Worm (Caenorhabditis elegans) whole organism, L1 larva: Measurements from ENCODE around the gene T10F2.2.
A peak's percentile ranks its signal among the peaks of the same experiment; 100 is the strongest.

Experiments used
- C16A3.4 ChIP-seq: fragments of 150-350 bp; optimal IDR thresholded peaks from 2 replicates; lab custom pipeline; 2014; ENCODE audit warnings: missing biosample characterization, missing genetic modification characterization
- Y116A8C.19 ChIP-seq: sonication (generic microtip); optimal IDR thresholded peaks from 2 replicates; lab custom pipeline; 2016; ENCODE audit warnings: missing compliant biosample characterization, missing genetic modification characterization, borderline replicate concordance
- blmp-1 ChIP-seq: fragments of 150-350 bp; optimal IDR thresholded peaks from 2 replicates; lab custom pipeline; 2014; ENCODE audit warnings: missing biosample characterization, missing genetic modification characterization
- ceh-63 ChIP-seq: fragments of 200-800 bp; sonication (Bioruptor generic); optimal IDR thresholded peaks from 2 replicates; lab custom pipeline; 2018; ENCODE audit warnings: mild to moderate bottlenecking, missing genetic modification characterization, missing compliant biosample characterization
- ceh-82 ChIP-seq, 3 experiments: fragments of 150-350 bp in 1 of 3; sonication (generic microtip) in 2 of 3; optimal IDR thresholded peaks; 2 replicates each; lab custom pipeline; 2014 to 2017; ENCODE audit warnings: missing biosample characterization in 3 of 3, missing genetic modification characterization in 3 of 3
- ceh-88 ChIP-seq: fragments of 200-800 bp; sonication (Bioruptor generic); IDR thresholded peaks from 2 replicates; pipeline ENCODE4 v1.3.6; 2022; ENCODE audit warnings: missing genetic modification characterization, missing compliant biosample characterization
- ces-1 ChIP-seq: fragments of 150-350 bp; optimal IDR thresholded peaks from 2 replicates; lab custom pipeline; 2014; ENCODE audit warnings: missing biosample characterization, missing genetic modification reagents, missing genetic modification characterization
- dsc-1 ChIP-seq: sonication (generic microtip); optimal IDR thresholded peaks from 2 replicates; lab custom pipeline; 2016; ENCODE audit warnings: mild to moderate bottlenecking, missing genetic modification characterization, missing compliant biosample characterization
- efl-1 ChIP-seq, 4 experiments: fragments of 150-350 bp; optimal IDR thresholded peaks in 3 of 4; peaks in 1 of 4; 1 replicate in 1 of 4; 2 replicates in 3 of 4; lab custom pipeline; 2014; ENCODE audit warnings: missing biosample characterization in 2 of 4, missing genetic modification characterization in 2 of 4, missing genetic modification reagents in 2 of 4
- efl-3 ChIP-seq: fragments of 200-800 bp; sonication (Bioruptor generic); optimal IDR thresholded peaks from 2 replicates; lab custom pipeline; 2018; ENCODE audit warnings: mild to moderate bottlenecking, missing genetic modification characterization, missing compliant biosample characterization
- egl-13 ChIP-seq: sonication (generic microtip); optimal IDR thresholded peaks from 2 replicates; lab custom pipeline; 2016; ENCODE audit warnings: missing genotype, missing genetic modification reagents, missing genetic modification characterization, missing compliant biosample characterization
- egl-27 ChIP-seq, 2 experiments: fragments of 150-350 bp in 1 of 2; sonication (generic microtip); optimal IDR thresholded peaks; 3 replicates each; lab custom pipeline; 2017 to 2018; ENCODE audit warnings: missing biosample characterization in 2 of 2, missing genetic modification characterization in 2 of 2, missing genetic modification reagents in 2 of 2
- elt-2 ChIP-seq: sonication (generic microtip); optimal IDR thresholded peaks from 2 replicates; lab custom pipeline; 2016; ENCODE audit warnings: missing genetic modification characterization, mild to moderate bottlenecking, inconsistent platforms, missing compliant biosample characterization, missing genetic modification reagents
- elt-3 ChIP-seq, 6 experiments: fragments of 150-350 bp in 1 of 6; sonication (generic microtip); optimal IDR thresholded peaks; 2 replicates each; lab custom pipeline; 2017 to 2018; ENCODE audit warnings: missing biosample characterization in 6 of 6, missing genetic modification characterization in 6 of 6, inconsistent platforms in 1 of 6
- fkh-10 ChIP-seq: sonication (generic microtip); optimal IDR thresholded peaks from 2 replicates; lab custom pipeline; 2017; ENCODE audit warnings: missing biosample characterization, missing genetic modification reagents, missing genetic modification characterization
- grh-1 ChIP-seq: fragments of 200-800 bp; sonication (Bioruptor generic); IDR thresholded peaks from 2 replicates; pipeline ENCODE4 v1.3.6; 2022; ENCODE audit warnings: missing genetic modification reagents, missing genetic modification characterization, missing compliant biosample characterization
- hpl-2 ChIP-seq: fragments of 150-350 bp; optimal IDR thresholded peaks from 2 replicates; lab custom pipeline; 2014; ENCODE audit warnings: missing biosample characterization, missing genetic modification reagents, missing genetic modification characterization
- isw-1 ChIP-seq: fragments of 200-800 bp; sonication (Bioruptor generic); IDR thresholded peaks from 2 replicates; pipeline ENCODE4 v1.3.6; 2022; ENCODE audit warnings: missing genetic modification characterization, missing compliant biosample characterization
- lin-14 ChIP-seq: fragments of 200-800 bp; sonication (Bioruptor generic); optimal IDR thresholded peaks from 2 replicates; lab custom pipeline; 2018; ENCODE audit warnings: mild to moderate bottlenecking, missing genetic modification characterization, moderate library complexity, missing compliant biosample characterization
- lin-35 ChIP-seq, 2 experiments: fragments of 150-350 bp; optimal IDR thresholded peaks; 2 replicates each; lab custom pipeline; 2014; ENCODE audit warnings: missing biosample characterization in 2 of 2, missing genetic modification characterization in 2 of 2, missing genetic modification reagents in 2 of 2
- lin-39 ChIP-seq: fragments of 150-350 bp; optimal IDR thresholded peaks from 2 replicates; lab custom pipeline; 2014; ENCODE audit warnings: missing biosample characterization, missing genetic modification reagents, missing genetic modification characterization
- lir-3 ChIP-seq: sonication (generic microtip); optimal IDR thresholded peaks from 2 replicates; lab custom pipeline; 2016; ENCODE audit warnings: mild to moderate bottlenecking, missing genetic modification characterization, moderate library complexity, missing compliant biosample characterization; ENCODE audit not compliant: poor library complexity
- lsy-2 ChIP-seq, 2 experiments: fragments of 150-350 bp; optimal IDR thresholded peaks; 2 replicates each; lab custom pipeline; 2014; ENCODE audit warnings: missing biosample characterization in 2 of 2, missing genetic modification characterization in 2 of 2
- mdl-1 ChIP-seq, 2 experiments: fragments of 150-350 bp; optimal IDR thresholded peaks; 2 replicates each; lab custom pipeline; 2014 to 2017; ENCODE audit warnings: missing biosample characterization in 2 of 2, missing genetic modification characterization in 2 of 2, inconsistent platforms in 1 of 2
- mep-1 ChIP-seq: fragments of 150-350 bp; optimal IDR thresholded peaks from 2 replicates; lab custom pipeline; 2014; ENCODE audit warnings: missing biosample characterization, missing genetic modification characterization
- nhr-12 ChIP-seq: sonication (generic microtip); optimal IDR thresholded peaks from 2 replicates; lab custom pipeline; 2017; ENCODE audit warnings: missing biosample characterization, missing genetic modification characterization
- nhr-20 ChIP-seq: sonication (generic microtip); optimal IDR thresholded peaks from 2 replicates; lab custom pipeline; 2016; ENCODE audit warnings: mild to moderate bottlenecking, missing genetic modification characterization, missing compliant biosample characterization
- nhr-237 ChIP-seq: fragments of 150-350 bp; optimal IDR thresholded peaks from 2 replicates; lab custom pipeline; 2014; ENCODE audit warnings: missing biosample characterization, missing genetic modification characterization
- nhr-28 ChIP-seq: fragments of 150-350 bp; optimal IDR thresholded peaks from 2 replicates; lab custom pipeline; 2014; ENCODE audit warnings: missing biosample characterization, missing genetic modification characterization
- nhr-71 ChIP-seq: sonication (generic microtip); optimal IDR thresholded peaks from 2 replicates; lab custom pipeline; 2016; ENCODE audit warnings: mild to moderate bottlenecking, missing genetic modification characterization, moderate library complexity, missing compliant biosample characterization
- nhr-76 ChIP-seq: sonication (generic microtip); optimal IDR thresholded peaks from 2 replicates; lab custom pipeline; 2017; ENCODE audit warnings: missing biosample characterization, missing genetic modification characterization
- nhr-84 ChIP-seq: sonication (generic microtip); optimal IDR thresholded peaks from 2 replicates; lab custom pipeline; 2017; ENCODE audit warnings: missing biosample characterization, missing genetic modification characterization
- nhr-85 ChIP-seq: sonication (generic microtip); peaks from one replicate; lab custom pipeline; 2016; ENCODE audit warnings: missing genetic modification characterization, inconsistent platforms, missing compliant biosample characterization
- nhr-90 ChIP-seq: sonication (generic microtip); optimal IDR thresholded peaks from 2 replicates; lab custom pipeline; 2016; ENCODE audit warnings: mild to moderate bottlenecking, missing genetic modification characterization, missing compliant biosample characterization; ENCODE audit not compliant: poor library complexity
- pag-3 ChIP-seq: sonication (generic microtip); optimal IDR thresholded peaks from 2 replicates; lab custom pipeline; 2017; ENCODE audit warnings: missing genetic modification characterization, mild to moderate bottlenecking, missing compliant biosample characterization, antibody characterized with exemption, borderline replicate concordance; ENCODE audit not compliant: insufficient read depth
- pax-3 ChIP-seq: fragments of 200-800 bp; sonication (Bioruptor generic); optimal IDR thresholded peaks from 2 replicates; lab custom pipeline; 2018; ENCODE audit warnings: mild to moderate bottlenecking, missing genetic modification characterization, moderate library complexity, missing compliant biosample characterization
- rnt-1 ChIP-seq: sonication (generic microtip); optimal IDR thresholded peaks from 2 replicates; lab custom pipeline; 2016; ENCODE audit warnings: mild to moderate bottlenecking, missing genetic modification characterization, moderate library complexity, missing compliant biosample characterization
- snu-23 ChIP-seq: sonication (generic microtip); optimal IDR thresholded peaks from 2 replicates; lab custom pipeline; 2016; ENCODE audit warnings: missing genetic modification characterization, missing compliant biosample characterization
- swsn-7 ChIP-seq: sonication (generic microtip); optimal IDR thresholded peaks from 2 replicates; lab custom pipeline; 2016; ENCODE audit warnings: missing genetic modification characterization, missing compliant biosample characterization
- tbx-2 ChIP-seq: sonication (generic microtip); optimal IDR thresholded peaks from 2 replicates; lab custom pipeline; 2016; ENCODE audit warnings: missing genetic modification characterization, missing compliant biosample characterization
- tlp-1 ChIP-seq: fragments of 150-350 bp; optimal IDR thresholded peaks from 2 replicates; lab custom pipeline; 2014; ENCODE audit warnings: missing biosample characterization, missing genetic modification characterization
- unc-130 ChIP-seq: fragments of 150-350 bp; optimal IDR thresholded peaks from 2 replicates; lab custom pipeline; 2017; ENCODE audit warnings: missing biosample characterization, missing genetic modification characterization, inconsistent platforms
- unc-86 ChIP-seq: sonication (generic microtip); optimal IDR thresholded peaks from 2 replicates; lab custom pipeline; 2016; ENCODE audit warnings: missing genetic modification characterization, missing compliant biosample characterization
- unc-98 ChIP-seq: fragments of 200-800 bp; sonication (Bioruptor generic); IDR thresholded peaks from 2 replicates; pipeline ENCODE4 v1.3.6; 2022; ENCODE audit warnings: missing genetic modification characterization, missing compliant biosample characterization
- xbp-1 ChIP-seq: sonication (generic microtip); optimal IDR thresholded peaks from 2 replicates; lab custom pipeline; 2016; ENCODE audit warnings: missing genetic modification characterization, missing compliant biosample characterization
- ztf-11 ChIP-seq, 2 experiments: sonication (generic microtip); optimal IDR thresholded peaks; 2 replicates each; lab custom pipeline; 2016 to 2017; ENCODE audit warnings: missing genetic modification characterization in 2 of 2, missing biosample characterization in 1 of 2, missing compliant biosample characterization in 1 of 2

The T10F2.2 gene

DNA sequence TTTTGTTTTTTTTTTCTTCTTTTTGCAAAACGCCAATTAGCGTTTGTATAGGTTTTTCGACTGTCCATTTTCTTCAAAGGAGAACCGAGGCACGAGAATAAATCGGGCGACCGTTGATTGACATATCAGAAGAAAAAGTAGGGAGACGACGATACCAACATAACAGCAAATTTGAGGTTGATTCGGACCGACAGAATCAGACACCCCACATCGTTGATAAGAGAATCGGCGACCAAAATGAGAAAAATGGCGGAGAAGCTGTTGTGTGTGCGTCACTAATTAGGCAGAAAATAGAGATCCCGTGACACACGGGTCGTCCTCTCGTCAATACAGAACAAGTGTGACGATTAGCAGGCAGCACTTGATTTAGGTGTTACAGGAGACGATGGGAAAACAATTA is 23.2 kb downstream of the T10F2.2 start:
- TF ChIP-seq nhr-71 (tag; lab: Kevin White, UChicago) (peak; percentile 47), C16A3.4 (tag; lab: Kevin White, UChicago) (no peak), unc-130 (tag; lab: Kevin White, UChicago) (peak; percentile 63), mdl-1 (tag; optimal IDR thresholded peaks at IDR 0.05; lab: Kevin White, UChicago) (peak in 1 of 2 experiments; percentile 26), nhr-85 (peak; percentile 85), efl-1 (optimal IDR thresholded peaks at IDR 0.05; lab: Kevin White, UChicago) (no peak), efl-1 (GFP tag; optimal IDR thresholded peaks at IDR 0.05 in 1 of 2; lab: Kevin White, UChicago) (peak in 1 of 2 experiments; percentile 53), snu-23 (GFP tag; lab: Kevin White, UChicago) (peak; percentile 8), lin-35 (GFP tag; optimal IDR thresholded peaks at IDR 0.05; lab: Kevin White, UChicago) (peak in 1 of 2 experiments; percentile 30), nhr-90 (peak; percentile 11), isw-1 (GFP tag; lab: Robert Waterston, UW) (no peak), nhr-28 (tag; lab: Kevin White, UChicago) (no peak), tbx-2 (peak; percentile 97), nhr-20 (peak; percentile 53), blmp-1 (peak; percentile 17), lin-14 (GFP tag; lab: Kevin White, UChicago) (peak; percentile 37), elt-3 (tag; optimal IDR thresholded peaks at IDR 0.05; lab: Kevin White, UChicago) (peak in 1 of 6 experiments; percentile 28), unc-98 (GFP tag; lab: Robert Waterston, UW) (no peak)

DNA sequence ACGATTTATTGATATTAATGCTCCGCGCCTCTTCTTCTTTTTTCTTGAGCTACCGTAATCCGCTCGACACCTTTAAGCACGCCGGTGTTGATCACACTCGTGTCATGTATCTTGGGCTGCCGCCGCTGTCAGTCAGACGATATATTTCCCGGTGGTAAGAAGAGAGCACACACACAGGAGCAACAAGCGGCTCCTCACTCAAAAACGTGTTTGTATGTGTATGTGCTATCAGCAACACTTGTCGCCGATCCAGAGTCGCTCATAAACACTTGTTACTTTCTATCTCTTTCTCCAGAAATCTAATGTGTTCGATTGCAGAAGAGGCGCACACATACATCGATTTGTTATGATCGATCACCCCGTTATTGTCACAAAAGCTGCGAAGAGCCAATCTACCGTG is 24.6 kb downstream of the T10F2.2 start:
- no peak for TF ChIP-seq unc-98 (GFP tag; lab: Robert Waterston, UW)
- peak; percentile 29 for TF ChIP-seq elt-2
- TF ChIP-seq mep-1 (tag; lab: Kevin White, UChicago) = no peak
- no peak for TF ChIP-seq ceh-82 (tag; optimal IDR thresholded peaks at IDR 0.05; lab: Kevin White, UChicago)
- no peak for TF ChIP-seq hpl-2 (GFP tag; lab: Kevin White, UChicago)
- TF ChIP-seq efl-1 (optimal IDR thresholded peaks at IDR 0.05; lab: Kevin White, UChicago) = no peak
- TF ChIP-seq efl-1 (GFP tag; optimal IDR thresholded peaks at IDR 0.05 in 1 of 2; lab: Kevin White, UChicago) = peak in 1 of 2 experiments; percentile 74
- no peak for TF ChIP-seq tlp-1
- no peak for TF ChIP-seq ceh-63
- TF ChIP-seq Y116A8C.19 (tag; lab: Kevin White, UChicago) = no peak
- no peak for TF ChIP-seq nhr-28 (tag; lab: Kevin White, UChicago)
- TF ChIP-seq snu-23 (GFP tag; lab: Kevin White, UChicago) = peak; percentile 5
- no peak for TF ChIP-seq ztf-11 (tag; optimal IDR thresholded peaks at IDR 0.05; lab: Kevin White, UChicago)
- no peak for TF ChIP-seq efl-3 (GFP tag; lab: Kevin White, UChicago)
- no peak for TF ChIP-seq nhr-237
- no peak for TF ChIP-seq lir-3 (tag; lab: Kevin White, UChicago)
- no peak for TF ChIP-seq egl-27 (tag; optimal IDR thresholded peaks at IDR 0.05; lab: Kevin White, UChicago)
- TF ChIP-seq unc-86 (tag; lab: Kevin White, UChicago) = no peak
- TF ChIP-seq pag-3 (tag; lab: Kevin White, UChicago) = no peak
- TF ChIP-seq lsy-2 (tag; optimal IDR thresholded peaks at IDR 0.05; lab: Kevin White, UChicago) = peak; percentile 40 to 73
- TF ChIP-seq ceh-88 (GFP tag; lab: Robert Waterston, UW) = no peak
- no peak for TF ChIP-seq elt-3 (tag; optimal IDR thresholded peaks at IDR 0.05; lab: Kevin White, UChicago)
- TF ChIP-seq ces-1 (GFP tag; lab: Kevin White, UChicago) = no peak
- TF ChIP-seq swsn-7 (tag; lab: Kevin White, UChicago) = no peak
- no peak for TF ChIP-seq nhr-84 (tag; lab: Kevin White, UChicago)
- no peak for TF ChIP-seq grh-1 (GFP tag; lab: Robert Waterston, UW)
- TF ChIP-seq lin-39 (tag; lab: Kevin White, UChicago) = no peak
- peak; percentile 41 for TF ChIP-seq rnt-1 (tag; lab: Kevin White, UChicago)
- TF ChIP-seq egl-13 (tag; lab: Kevin White, UChicago) = no peak
- TF ChIP-seq nhr-71 (tag; lab: Kevin White, UChicago) = peak; percentile 27
- TF ChIP-seq nhr-76 (tag; lab: Kevin White, UChicago) = no peak
- no peak for TF ChIP-seq xbp-1 (tag; lab: Kevin White, UChicago)
- no peak for TF ChIP-seq dsc-1
- no peak for TF ChIP-seq nhr-90
- no peak for TF ChIP-seq nhr-85
- no peak for TF ChIP-seq fkh-10
- no peak for TF ChIP-seq nhr-20
- peak; percentile 65 for TF ChIP-seq lin-14 (GFP tag; lab: Kevin White, UChicago)
- no peak for TF ChIP-seq nhr-12
- peak; percentile 96 for TF ChIP-seq tbx-2
- TF ChIP-seq pax-3 (tag; lab: Kevin White, UChicago) = no peak
- TF ChIP-seq mdl-1 (tag; optimal IDR thresholded peaks at IDR 0.05; lab: Kevin White, UChicago) = peak in 1 of 2 experiments; percentile 1
